Worm (Caenorhabditis elegans): ENCODE results near the gene acbp-4.

DNA sequence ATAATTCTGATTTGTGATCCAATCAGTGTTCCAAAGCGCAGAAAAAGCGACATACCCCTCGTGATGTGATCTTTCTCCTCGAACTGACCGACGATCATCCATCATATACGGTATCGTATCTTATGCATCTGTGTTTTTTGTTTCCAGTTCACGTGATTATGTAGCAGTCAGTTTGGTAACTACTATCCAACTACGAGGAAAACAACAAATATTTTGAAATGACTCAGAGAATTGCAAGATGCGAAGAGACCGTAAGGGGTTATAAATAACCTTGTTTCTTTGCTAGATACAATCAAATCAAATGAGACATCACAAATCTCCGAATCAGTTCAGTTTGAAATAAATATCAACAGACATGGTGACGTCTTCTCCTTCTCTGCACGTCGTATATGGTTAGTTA, 8.7 kb downstream of the acbp-4 start:
- no peak for TF ChIP-seq tbx-37 (GFP tag; conservative IDR thresholded peaks at IDR 0.05)
- TF ChIP-seq flt-1 (GFP tag; IDR thresholded peaks at IDR 0.05): no peak
- TF ChIP-seq ama-1 (optimal IDR thresholded peaks at IDR 0.05): no peak
- TF ChIP-seq F13C5.2 (tag; optimal IDR thresholded peaks at IDR 0.05): no peak
- TF ChIP-seq hmg-4 (GFP tag; optimal IDR thresholded peaks at IDR 0.05): no peak

Data from whole organism, early embryonic.